Worm (Caenorhabditis elegans): ENCODE measurements around the gene EGAP2.2.
A peak's percentile ranks its signal among the peaks of the same experiment; 100 is the strongest.

EGAP2.2 gene

ce11 chrII:5227768-5228167 lies 1.9 kb upstream of the EGAP2.2 start (continued):
- TF ChIP-seq mes-2 (tag; optimal IDR thresholded peaks at IDR 0.05; ENCODE audit: poor library complexity, severe bottlenecking) = peak; percentile 36
- TF ChIP-seq snpc-4 (tag; optimal IDR thresholded peaks at IDR 0.05) = no peak
- no peak for TF ChIP-seq tra-1 (GFP tag; IDR thresholded peaks at IDR 0.05)
- peak; percentile 63 for TF ChIP-seq dve-1 (tag; optimal IDR thresholded peaks at IDR 0.05; ENCODE audit: insufficient read depth)
- peak in 1 of 2 experiments; percentile 34 for TF ChIP-seq mdl-1 (tag; optimal IDR thresholded peaks at IDR 0.05)

- TF ChIP-seq D1046.2 (GFP tag; IDR thresholded peaks at IDR 0.05) (no peak), unc-62 (GFP tag; optimal IDR thresholded peaks at IDR 0.05 in 1 of 2) (peak in 1 of 2 experiments; percentile 13), unc-62 (tag; optimal IDR thresholded peaks at IDR 0.05) (no peak)
These were observed 1.0 kb upstream of the EGAP2.2 start for ce11 chrII:5228662-5229061.

ce11 chrII:5231111-5231510 lies 1.4 kb downstream of the EGAP2.2 start, which contains the start of gene EGAP2.1:
EGAP2.1 (plus strand) TSS chrII:5231411.
- TF ChIP-seq set-16 (GFP tag; IDR thresholded peaks at IDR 0.05) (no peak), snpc-1.2 (GFP tag; IDR thresholded peaks at IDR 0.05) (no peak), lir-3 (tag; optimal IDR thresholded peaks at IDR 0.05) (no peak), cey-2 (tag; optimal IDR thresholded peaks at IDR 0.05; ENCODE audit: borderline replicate concordance, insufficient read depth) (no peak), ceh-62 (tag; optimal IDR thresholded peaks at IDR 0.05) (no peak), skn-1 (tag; optimal IDR thresholded peaks at IDR 0.05) (no peak), lsy-2 (tag; optimal IDR thresholded peaks at IDR 0.05) (no peak), sdz-12 (GFP tag; optimal IDR thresholded peaks at IDR 0.05) (no peak), saeg-2 (GFP tag; IDR thresholded peaks at IDR 0.05) (no peak)

ce11 chrII:5234728-5235127 lies 5.0 kb downstream of the EGAP2.2 start:
- TF ChIP-seq zfp-3 (GFP tag; conservative IDR thresholded peaks at IDR 0.05) (no peak), zip-2 (tag; optimal IDR thresholded peaks at IDR 0.05) (no peak), duxl-1 (tag; optimal IDR thresholded peaks at IDR 0.05; ENCODE audit: poor library complexity) (no peak), ceh-20 (GFP tag; IDR thresholded peaks at IDR 0.05) (no peak), Y48G9A.11 (GFP tag; IDR thresholded peaks at IDR 0.05) (no peak), lin-38 (GFP tag; IDR thresholded peaks at IDR 0.05) (no peak), nhr-77 (tag; optimal IDR thresholded peaks at IDR 0.05) (no peak), ceh-44 (GFP tag; IDR thresholded peaks at IDR 0.05) (no peak), daf-16 (GFP tag; optimal IDR thresholded peaks at IDR 0.05) (no peak), daf-16 (tag; optimal IDR thresholded peaks at IDR 0.05) (peak; percentile 10), F37D6.2 (tag; optimal IDR thresholded peaks at IDR 0.05) (no peak), ctbp-1 (GFP tag; IDR thresholded peaks at IDR 0.05) (no peak), daf-8 (GFP tag; IDR thresholded peaks at IDR 0.05) (no peak), vab-7 (GFP tag; IDR thresholded peaks at IDR 0.05) (no peak), nhr-28 (tag; optimal IDR thresholded peaks at IDR 0.05) (peak; percentile 14), ces-1 (GFP tag; optimal IDR thresholded peaks at IDR 0.05) (no peak), lin-29 (GFP tag; IDR thresholded peaks at IDR 0.05) (no peak), dve-1 (tag; optimal IDR thresholded peaks at IDR 0.05; ENCODE audit: insufficient read depth) (peak; percentile 2), dpl-1 (GFP tag; optimal IDR thresholded peaks at IDR 0.05) (no peak), jun-1 (tag; optimal IDR thresholded peaks at IDR 0.05) (no peak), daf-12 (tag; optimal IDR thresholded peaks at IDR 0.05) (no peak), spr-1 (tag; optimal IDR thresholded peaks at IDR 0.05) (no peak), D1046.2 (GFP tag; IDR thresholded peaks at IDR 0.05) (no peak), ztf-11 (tag; optimal IDR thresholded peaks at IDR 0.05) (no peak), nhr-76 (tag; optimal IDR thresholded peaks at IDR 0.05) (no peak), unc-130 (GFP tag; optimal IDR thresholded peaks at IDR 0.05) (no peak), hlh-30 (tag; optimal IDR thresholded peaks at IDR 0.05; ENCODE audit: insufficient read depth) (no peak), nhr-102 (tag; optimal IDR thresholded peaks at IDR 0.05) (no peak), nhr-41 (GFP tag; IDR thresholded peaks at IDR 0.05) (no peak), saeg-2 (GFP tag; IDR thresholded peaks at IDR 0.05) (no peak), pqm-1 (tag; optimal IDR thresholded peaks at IDR 0.05) (peak; percentile 41), egl-43 (GFP tag; IDR thresholded peaks at IDR 0.05) (no peak), F10B5.3 (tag; optimal IDR thresholded peaks at IDR 0.05) (no peak)

All from whole organism, L4 larva.